Worm (Caenorhabditis elegans): ENCODE measurements around the gene npp-25.

Gene npp-25

DNA sequence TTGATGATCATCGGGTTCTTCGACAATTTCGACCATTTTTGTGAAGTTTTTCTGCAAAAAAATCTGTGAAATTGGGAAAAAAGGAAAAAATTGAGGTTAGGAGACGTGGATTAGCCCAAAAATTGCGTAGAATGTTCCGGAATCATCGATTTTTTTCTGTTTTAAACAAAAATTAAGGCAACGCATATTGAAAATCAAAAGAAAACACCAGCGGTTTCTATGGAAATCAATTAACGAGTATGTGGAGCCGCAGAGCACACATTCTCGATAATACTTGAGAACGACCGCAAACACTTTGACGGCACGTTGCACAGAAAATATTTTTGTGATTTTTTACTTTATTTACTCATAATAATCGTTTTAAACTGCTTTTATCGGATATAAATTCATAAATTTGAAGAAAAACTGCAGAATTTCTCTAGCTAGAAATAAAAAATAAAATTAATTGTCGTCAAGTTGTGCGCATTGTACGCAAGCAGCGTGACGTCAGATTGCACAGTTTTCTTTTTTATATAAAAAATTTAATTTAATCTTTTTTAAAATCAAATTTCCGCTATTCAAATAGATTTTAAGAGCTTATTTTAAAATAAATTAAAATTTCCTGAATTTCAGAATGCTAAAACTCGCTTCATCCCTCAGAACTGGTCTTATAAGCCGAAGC, at the start of gene npp-25, which contains the start of gene mrps-10:
TSS of gene npp-25 (minus strand) at position 51 of the 661 bp plus-strand sequence.
TSS of gene mrps-10 (plus strand) at position 611 of the 661 bp plus-strand sequence.
- TF ChIP-seq lsy-2 (tag; optimal IDR thresholded peaks at IDR 0.05) (peak; percentile 32), unc-62 (GFP tag; optimal IDR thresholded peaks at IDR 0.05) (no peak), ces-1 (GFP tag; optimal IDR thresholded peaks at IDR 0.05) (peak; percentile 56)

ce11 chrIII:12972398-12972797, 46.6 kb upstream of the npp-25 start, which contains the start of gene bckd-1A:
Gene bckd-1A, minus strand, starts transcription at chrIII:12972498.
- TF ChIP-seq zip-8 (tag; optimal IDR thresholded peaks at IDR 0.05) (no peak), ham-2 (GFP tag; optimal IDR thresholded peaks at IDR 0.05) (no peak), tbx-8 (GFP tag; optimal IDR thresholded peaks at IDR 0.05) (no peak), sptf-1 (tag; optimal IDR thresholded peaks at IDR 0.05) (no peak), nhr-76 (tag; optimal IDR thresholded peaks at IDR 0.05) (no peak), nhr-28 (tag; optimal IDR thresholded peaks at IDR 0.05) (no peak), ces-1 (GFP tag; optimal IDR thresholded peaks at IDR 0.05) (no peak), ceh-43 (GFP tag; optimal IDR thresholded peaks at IDR 0.05) (no peak), cnd-1 (tag; optimal IDR thresholded peaks at IDR 0.05) (no peak), mab-5 (tag; optimal IDR thresholded peaks at IDR 0.05) (no peak), bed-3 (GFP tag; optimal IDR thresholded peaks at IDR 0.05) (no peak), lin-32 (GFP tag; optimal IDR thresholded peaks at IDR 0.05) (no peak), sem-2 (GFP tag; optimal IDR thresholded peaks at IDR 0.05) (no peak), M03D4.4 (tag; optimal IDR thresholded peaks at IDR 0.05) (no peak), nhr-12 (tag; optimal IDR thresholded peaks at IDR 0.05) (no peak), unc-62 (GFP tag; optimal IDR thresholded peaks at IDR 0.05) (no peak)

ce11 chrIII:12971828-12972379, 46.1 kb upstream of the npp-25 start:
- TF ChIP-seq mab-5 (tag; optimal IDR thresholded peaks at IDR 0.05) (no peak), ham-2 (GFP tag; optimal IDR thresholded peaks at IDR 0.05) (no peak), ceh-43 (GFP tag; optimal IDR thresholded peaks at IDR 0.05) (no peak), nhr-2 (tag; optimal IDR thresholded peaks at IDR 0.05) (no peak), elt-3 (tag; optimal IDR thresholded peaks at IDR 0.05) (no peak), lsy-2 (tag; optimal IDR thresholded peaks at IDR 0.05) (peak; percentile 40), nhr-12 (tag; optimal IDR thresholded peaks at IDR 0.05) (no peak), unc-62 (GFP tag; optimal IDR thresholded peaks at IDR 0.05) (peak; percentile 84), hlh-1 (tag; optimal IDR thresholded peaks at IDR 0.05) (peak; percentile 17), pha-4 (tag; optimal IDR thresholded peaks at IDR 0.05) (no peak), elt-1 (tag; optimal IDR thresholded peaks at IDR 0.05; ENCODE audit: borderline replicate concordance, insufficient read depth) (no peak)

DNA sequence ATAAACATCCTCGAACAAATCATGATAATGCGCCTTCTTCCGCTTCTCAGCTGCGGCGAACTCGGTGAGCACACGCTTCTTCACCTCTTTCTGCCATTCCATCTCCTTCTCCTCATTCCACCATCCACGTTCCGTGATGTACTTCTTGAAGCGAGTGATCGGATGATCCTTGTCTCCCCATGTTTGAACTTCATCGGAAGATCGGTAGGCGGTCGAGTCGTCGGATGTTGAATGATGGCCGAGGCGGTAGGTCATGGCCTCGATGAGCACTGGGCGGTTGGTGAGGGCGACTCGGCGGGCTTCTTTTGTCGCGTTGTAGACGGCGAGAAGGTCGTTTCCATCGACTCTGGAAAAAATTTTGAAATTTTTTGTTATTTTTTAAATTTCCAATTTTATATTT, 42.5 kb upstream of the npp-25 start:
- no peak for TF ChIP-seq nhr-237 (tag; optimal IDR thresholded peaks at IDR 0.05)
- TF ChIP-seq ham-2 (GFP tag; optimal IDR thresholded peaks at IDR 0.05), result no peak

- TF ChIP-seq ces-1 (GFP tag; optimal IDR thresholded peaks at IDR 0.05) (no peak), sptf-1 (tag; optimal IDR thresholded peaks at IDR 0.05) (no peak), drap-1 (GFP tag; optimal IDR thresholded peaks at IDR 0.05) (no peak), cnd-1 (tag; optimal IDR thresholded peaks at IDR 0.05) (no peak), ceh-43 (GFP tag; optimal IDR thresholded peaks at IDR 0.05) (no peak), unc-120 (tag; optimal IDR thresholded peaks at IDR 0.05; ENCODE audit: poor library complexity, severe bottlenecking) (no peak), blmp-1 (tag; optimal IDR thresholded peaks at IDR 0.05) (no peak), hlh-1 (tag; optimal IDR thresholded peaks at IDR 0.05) (no peak), ztf-11 (tag; optimal IDR thresholded peaks at IDR 0.05) (no peak), ham-2 (GFP tag; optimal IDR thresholded peaks at IDR 0.05) (no peak), elt-3 (tag; optimal IDR thresholded peaks at IDR 0.05) (no peak), mab-5 (tag; optimal IDR thresholded peaks at IDR 0.05) (no peak), unc-39 (tag; optimal IDR thresholded peaks at IDR 0.05) (no peak), unc-62 (GFP tag; optimal IDR thresholded peaks at IDR 0.05) (no peak), snpc-4 (tag; optimal IDR thresholded peaks at IDR 0.05) (no peak)
Measured at ce11 chrIII:12967437-12968043, 41.7 kb upstream of the npp-25 start.
